Worm (Caenorhabditis elegans) whole organism, L3 larva: ENCODE data around the gene irld-24.

Experiments
- ama-1 ChIP-seq: fragments of 150-350 bp; optimal IDR thresholded peaks from 2 replicates; lab custom pipeline; 2018
- ceh-16 ChIP-seq: sonication (generic microtip); optimal IDR thresholded peaks from 2 replicates; lab custom pipeline; 2017; ENCODE audit warnings: missing biosample characterization, missing genetic modification characterization
- elt-1 ChIP-seq: fragments of 150-350 bp; optimal IDR thresholded peaks from 2 replicates; lab custom pipeline; 2014; ENCODE audit warnings: missing biosample characterization, missing genetic modification characterization
- nfya-1 ChIP-seq: sonication (generic microtip); optimal IDR thresholded peaks from 2 replicates; lab custom pipeline; 2017; ENCODE audit warnings: missing genetic modification characterization, mild to moderate bottlenecking, missing compliant biosample characterization, antibody characterized with exemption, moderate library complexity; ENCODE audit not compliant: insufficient read depth
- nhr-25 ChIP-seq: sonication (generic microtip); optimal IDR thresholded peaks from 2 replicates; lab custom pipeline; 2017; ENCODE audit warnings: missing biosample characterization, missing genetic modification characterization
- nhr-43 ChIP-seq: sonication (generic microtip); optimal IDR thresholded peaks from 2 replicates; lab custom pipeline; 2016; ENCODE audit warnings: mild to moderate bottlenecking, missing genetic modification characterization, missing compliant biosample characterization; ENCODE audit not compliant: poor library complexity, severe bottlenecking
- nhr-67 ChIP-seq: fragments of 150-350 bp; optimal IDR thresholded peaks from 2 replicates; lab custom pipeline; 2014; ENCODE audit warnings: missing biosample characterization, missing genetic modification characterization
- nhr-76 ChIP-seq: fragments of 150-350 bp; sonication (generic microtip); optimal IDR thresholded peaks from 5 replicates; lab custom pipeline; 2014; ENCODE audit warnings: missing biosample characterization, missing genetic modification characterization
- nhr-77 ChIP-seq: fragments of 150-350 bp; optimal IDR thresholded peaks from 2 replicates; lab custom pipeline; 2014; ENCODE audit warnings: missing biosample characterization, missing genetic modification characterization
- skn-1 ChIP-seq: fragments of 150-350 bp; optimal IDR thresholded peaks from 2 replicates; lab custom pipeline; 2014; ENCODE audit warnings: missing biosample characterization, missing genetic modification characterization
- unc-39 ChIP-seq: sonication (generic microtip); optimal IDR thresholded peaks from 4 replicates; lab custom pipeline; 2017; ENCODE audit warnings: missing biosample characterization, missing genetic modification characterization
- ztf-11 ChIP-seq: fragments of 150-350 bp; optimal IDR thresholded peaks from 2 replicates; lab custom pipeline; 2014; ENCODE audit warnings: missing biosample characterization, missing genetic modification characterization

DNA sequence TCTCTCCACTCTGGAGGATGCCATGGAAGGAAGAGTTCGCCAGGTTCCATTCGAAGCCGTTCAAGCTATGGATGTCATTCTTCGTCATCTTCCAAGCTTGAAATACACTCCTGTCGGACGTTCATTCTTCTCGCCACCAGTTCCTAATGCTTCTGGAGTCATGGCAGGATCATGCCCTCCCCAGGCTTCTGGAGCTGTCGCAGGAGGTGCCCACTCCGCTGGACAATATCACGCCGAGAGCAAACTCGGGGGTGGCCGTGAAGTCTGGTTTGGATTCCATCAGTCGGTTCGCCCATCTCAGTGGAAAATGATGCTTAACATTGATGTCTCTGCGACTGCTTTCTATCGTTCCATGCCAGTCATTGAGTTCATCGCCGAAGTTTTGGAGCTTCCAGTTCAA lies 34.1 kb upstream of the irld-24 start:
- TF ChIP-seq nhr-25 (tag; lab: Kevin White, UChicago) (no peak), ama-1 (no peak), nfya-1 (tag; lab: Kevin White, UChicago) (no peak), ztf-11 (tag; lab: Kevin White, UChicago) (no peak), skn-1 (tag; lab: Kevin White, UChicago) (no peak), elt-1 (no peak), nhr-76 (no peak), ceh-16 (tag; lab: Kevin White, UChicago) (no peak), nhr-77 (tag; lab: Kevin White, UChicago) (no peak), unc-39 (tag; lab: Kevin White, UChicago) (no peak), nhr-67 (tag; lab: Kevin White, UChicago) (no peak), nhr-43 (tag; lab: Kevin White, UChicago) (no peak)
